Worm (Caenorhabditis elegans): Measurements from ENCODE around the gene nhr-260.

Gene nhr-260

DNA sequence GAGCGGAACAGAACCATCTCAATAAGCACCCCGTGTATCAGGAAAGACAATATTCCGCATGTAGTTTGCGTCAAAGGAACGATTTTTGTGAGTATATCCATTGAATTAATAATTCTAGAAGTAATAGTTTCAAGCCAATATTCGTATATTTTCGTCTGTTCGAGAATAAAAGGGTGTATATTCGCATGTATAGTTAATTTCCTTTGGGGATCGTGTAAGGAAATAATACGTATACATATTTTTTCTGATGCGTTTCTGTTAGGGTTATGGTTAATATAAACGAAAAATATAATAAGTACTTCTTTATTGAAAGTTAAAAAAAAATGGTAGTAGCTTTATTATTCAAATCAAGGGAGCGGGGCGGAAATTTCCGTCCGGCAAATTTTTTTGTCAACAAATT lies 16.5 kb upstream of the nhr-260 start, which contains the start of gene str-236:
str-236 (minus strand) TSS at position 101 of the 400 bp plus-strand sequence.
- TF ChIP-seq sox-4 (tag; optimal IDR thresholded peaks at IDR 0.05) (no peak), unc-3 (GFP tag; conservative IDR thresholded peaks at IDR 0.05) (no peak), unc-3 (tag; optimal IDR thresholded peaks at IDR 0.05) (no peak), npax-4 (tag; optimal IDR thresholded peaks at IDR 0.05) (no peak), ref-2 (tag; optimal IDR thresholded peaks at IDR 0.05) (no peak), dmd-4 (tag; optimal IDR thresholded peaks at IDR 0.05; ENCODE audit: borderline replicate concordance) (no peak), pha-4 (tag; optimal IDR thresholded peaks at IDR 0.05) (no peak), C08G9.2 (tag; optimal IDR thresholded peaks at IDR 0.05) (no peak), ceh-9 (tag; optimal IDR thresholded peaks at IDR 0.05) (no peak), K09A11.1 (tag; optimal IDR thresholded peaks at IDR 0.05; ENCODE audit: insufficient read depth) (no peak), nhr-11 (tag; optimal IDR thresholded peaks at IDR 0.05) (no peak), lin-11 (tag; optimal IDR thresholded peaks at IDR 0.05) (no peak), syd-9 (tag; optimal IDR thresholded peaks at IDR 0.05) (no peak), pat-9 (tag; optimal IDR thresholded peaks at IDR 0.05) (no peak), pros-1 (tag; optimal IDR thresholded peaks at IDR 0.05) (no peak), elt-4 (tag; optimal IDR thresholded peaks at IDR 0.05) (no peak), hlh-8 (tag; optimal IDR thresholded peaks at IDR 0.05) (no peak)

DNA sequence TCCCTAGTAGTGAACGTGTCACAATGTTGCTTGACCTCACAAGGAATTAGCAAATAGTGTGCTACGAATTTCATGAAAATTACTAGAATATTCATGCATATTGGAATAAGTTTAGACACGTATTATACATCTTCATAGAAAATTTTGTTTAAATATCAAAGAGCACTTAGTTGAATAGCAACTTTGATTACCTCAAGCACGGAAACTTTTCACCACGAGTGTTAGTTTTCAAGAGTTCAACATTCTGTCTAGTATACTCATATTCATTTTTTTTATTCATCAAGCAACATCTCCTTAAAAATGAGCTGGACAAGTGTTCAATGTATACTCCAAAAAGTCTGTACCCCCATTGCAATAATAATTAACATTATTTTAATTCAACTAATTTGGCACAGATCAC lies 11.0 kb upstream of the nhr-260 start, which contains the start of gene str-243:
str-243 (plus strand) TSS at position 301 of the 400 bp plus-strand sequence.
- TF ChIP-seq tbx-2 (tag; optimal IDR thresholded peaks at IDR 0.05), result no peak
- no peak for TF ChIP-seq sox-2 (GFP tag; IDR thresholded peaks at IDR 0.05)
- no peak for TF ChIP-seq npax-4 (tag; optimal IDR thresholded peaks at IDR 0.05)
- no peak for TF ChIP-seq ets-4 (tag; optimal IDR thresholded peaks at IDR 0.05)
- no peak for TF ChIP-seq nfya-1 (tag; optimal IDR thresholded peaks at IDR 0.05)
- TF ChIP-seq ceh-18 (tag; optimal IDR thresholded peaks at IDR 0.05), result no peak
- no peak for TF ChIP-seq lin-11 (tag; optimal IDR thresholded peaks at IDR 0.05)
- TF ChIP-seq ceh-6 (GFP tag; optimal IDR thresholded peaks at IDR 0.05), result no peak
- no peak for TF ChIP-seq pax-1 (tag; optimal IDR thresholded peaks at IDR 0.05)
- no peak for TF ChIP-seq fkh-6 (tag; optimal IDR thresholded peaks at IDR 0.05)
- TF ChIP-seq sox-4 (tag; optimal IDR thresholded peaks at IDR 0.05), result no peak
- TF ChIP-seq ahr-1 (tag; optimal IDR thresholded peaks at IDR 0.05), result no peak
- TF ChIP-seq sdc-2 (tag; optimal IDR thresholded peaks at IDR 0.05), result no peak
- TF ChIP-seq C08G9.2 (tag; optimal IDR thresholded peaks at IDR 0.05), result no peak
- no peak for TF ChIP-seq rnt-1 (tag; optimal IDR thresholded peaks at IDR 0.05)
- TF ChIP-seq Y22D7AL.16 (tag; optimal IDR thresholded peaks at IDR 0.05), result no peak

DNA sequence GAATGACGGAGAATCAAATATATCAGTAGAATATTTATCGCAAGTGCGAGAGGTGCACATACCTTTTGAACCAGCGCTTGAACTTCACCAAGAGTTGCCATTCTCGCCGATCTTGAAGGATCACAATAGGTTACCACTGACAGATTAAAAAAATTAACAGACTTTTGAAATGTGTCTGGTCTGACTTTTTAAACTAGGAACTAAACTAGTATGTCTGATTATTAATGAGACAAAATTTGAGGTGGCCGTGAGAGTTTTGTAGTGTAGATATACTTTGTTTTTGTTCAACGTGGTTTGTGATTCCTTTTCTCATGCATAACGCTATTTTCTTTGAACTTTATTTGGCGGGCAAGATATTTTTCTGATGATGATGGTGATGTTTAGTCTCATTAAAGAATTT lies 10.4 kb upstream of the nhr-260 start, which contains the start of gene str-240:
str-240 (minus strand) TSS at position 101 of the 400 bp plus-strand sequence.
- no peak for TF ChIP-seq ceh-9 (tag; optimal IDR thresholded peaks at IDR 0.05)
- no peak for TF ChIP-seq ceh-19 (GFP tag; optimal IDR thresholded peaks at IDR 0.05)
- no peak for TF ChIP-seq ahr-1 (tag; optimal IDR thresholded peaks at IDR 0.05)
- no peak for TF ChIP-seq pax-1 (tag; optimal IDR thresholded peaks at IDR 0.05)

DNA sequence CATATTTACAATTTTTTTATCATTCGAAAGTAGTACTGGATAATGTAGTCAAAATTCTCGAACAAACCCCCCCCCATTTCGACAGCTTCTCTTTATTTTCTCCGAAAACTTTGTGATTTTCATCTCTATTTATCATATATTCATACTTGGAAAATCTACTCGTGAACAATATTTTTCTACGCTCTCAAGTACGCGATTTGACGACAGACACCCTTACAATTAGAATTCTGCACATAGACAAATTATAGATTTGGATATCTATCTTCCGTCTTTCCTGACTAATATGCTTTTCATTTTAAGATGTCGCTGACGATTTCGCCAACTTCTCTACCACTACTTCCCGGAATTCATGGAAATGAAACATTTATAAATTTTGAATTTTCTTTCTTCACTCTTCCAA lies 5.4 kb downstream of the nhr-260 start, which contains the start of gene sru-28:
sru-28 (plus strand) TSS at position 301 of the 400 bp plus-strand sequence.
- TF ChIP-seq lin-11 (tag; optimal IDR thresholded peaks at IDR 0.05) (no peak), ceh-19 (GFP tag; optimal IDR thresholded peaks at IDR 0.05) (no peak), F13H6.1 (tag; optimal IDR thresholded peaks at IDR 0.05) (no peak), sox-4 (tag; optimal IDR thresholded peaks at IDR 0.05) (no peak), fkh-6 (tag; optimal IDR thresholded peaks at IDR 0.05) (no peak), ttx-3 (tag; optimal IDR thresholded peaks at IDR 0.05) (no peak), ceh-14 (tag; optimal IDR thresholded peaks at IDR 0.05) (no peak)

DNA sequence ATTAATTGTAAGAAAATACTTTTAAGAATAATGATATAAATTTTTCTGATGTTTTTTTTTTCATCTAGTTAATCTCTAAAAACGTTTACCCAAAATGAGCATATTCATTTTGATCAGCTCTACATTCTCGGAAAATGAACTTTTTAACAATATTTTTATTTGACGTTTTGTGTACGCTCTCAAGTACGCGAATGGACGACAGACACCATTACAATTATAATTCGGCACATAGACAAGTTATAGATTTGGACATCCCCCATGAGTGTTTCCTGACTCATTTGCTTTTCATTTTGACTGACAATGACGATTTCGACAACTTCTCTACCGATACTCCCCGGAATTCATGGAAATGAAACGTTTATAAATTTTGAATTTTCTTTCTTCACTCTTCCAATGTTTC lies 12.3 kb downstream of the nhr-260 start, which contains the start of gene sru-27:
sru-27 (plus strand) TSS at position 301 of the 400 bp plus-strand sequence.
- TF ChIP-seq dve-1 (tag; optimal IDR thresholded peaks at IDR 0.05) (no peak), tbx-2 (tag; optimal IDR thresholded peaks at IDR 0.05) (no peak), fkh-10 (GFP tag; optimal IDR thresholded peaks at IDR 0.05) (no peak), unc-86 (tag; optimal IDR thresholded peaks at IDR 0.05) (no peak), pag-3 (tag; optimal IDR thresholded peaks at IDR 0.05; ENCODE audit: borderline replicate concordance) (no peak), pqm-1 (tag; optimal IDR thresholded peaks at IDR 0.05) (no peak), ztf-16 (tag; optimal IDR thresholded peaks at IDR 0.05) (no peak), K02D7.2 (tag; optimal IDR thresholded peaks at IDR 0.05) (no peak), F13H6.1 (tag; optimal IDR thresholded peaks at IDR 0.05) (no peak), pha-4 (tag; optimal IDR thresholded peaks at IDR 0.05) (no peak), ttx-3 (tag; optimal IDR thresholded peaks at IDR 0.05) (no peak), npax-4 (tag; optimal IDR thresholded peaks at IDR 0.05) (no peak), ama-1 (optimal IDR thresholded peaks at IDR 0.05) (no peak), fkh-6 (tag; optimal IDR thresholded peaks at IDR 0.05) (no peak), dmd-4 (tag; optimal IDR thresholded peaks at IDR 0.05; ENCODE audit: borderline replicate concordance) (no peak), che-1 (tag; optimal IDR thresholded peaks at IDR 0.05) (no peak), ref-2 (tag; optimal IDR thresholded peaks at IDR 0.05) (no peak), nhr-11 (tag; optimal IDR thresholded peaks at IDR 0.05) (no peak)

Measured in whole organism, late embryonic.